Fruit fly (Drosophila melanogaster) whole organism, embryonic: ENCODE data around the gene Dlc90F.

Experiments used
- C15 ChIP-seq: fragments of 200-800 bp; sonication (Bioruptor generic); IDR thresholded peaks from 3 replicates; pipeline ENCODE4 v1.3.6; 2022; ENCODE audit warnings: missing biosample characterization, missing genetic modification characterization
- CG10654 ChIP-seq: fragments of 200-800 bp; sonication (Bioruptor generic); optimal IDR thresholded peaks from 2 replicates; lab custom pipeline; 2016; ENCODE audit warnings: missing biosample characterization, missing genetic modification characterization
- CG11398 ChIP-seq: fragments of 200-800 bp; sonication (Bioruptor generic); optimal IDR thresholded peaks from 2 replicates; lab custom pipeline; 2016; ENCODE audit warnings: missing biosample characterization, missing genetic modification characterization
- CG12155 ChIP-seq: fragments of 200-800 bp; sonication (Bioruptor generic); optimal IDR thresholded peaks from 3 replicates; lab custom pipeline; 2016; ENCODE audit warnings: missing biosample characterization, missing genetic modification characterization
- CG12299 ChIP-seq: fragments of 200-800 bp; sonication (Bioruptor generic); optimal IDR thresholded peaks from 2 replicates; lab custom pipeline; 2018; ENCODE audit warnings: missing biosample characterization, mild to moderate bottlenecking, missing genetic modification characterization
- CG13123 ChIP-seq: fragments of 200-800 bp; sonication (Bioruptor generic); optimal IDR thresholded peaks from 2 replicates; lab custom pipeline; 2016; ENCODE audit warnings: missing biosample characterization, missing genetic modification characterization
- CG13894 ChIP-seq: fragments of 200-800 bp; sonication (Bioruptor generic); optimal IDR thresholded peaks from 3 replicates; lab custom pipeline; 2018; ENCODE audit warnings: missing biosample characterization, mild to moderate bottlenecking, missing genetic modification characterization, moderate library complexity
- CG17186 ChIP-seq: fragments of 200-800 bp; sonication (Bioruptor generic); optimal IDR thresholded peaks from 3 replicates; lab custom pipeline; 2017; ENCODE audit warnings: missing biosample characterization, missing genetic modification reagents, missing genetic modification characterization
- CG17359 ChIP-seq: fragments of 200-800 bp; sonication (Bioruptor generic); optimal IDR thresholded peaks from 3 replicates; lab custom pipeline; 2018; ENCODE audit warnings: missing biosample characterization, mild to moderate bottlenecking, missing genetic modification characterization, moderate library complexity
- CG17829 ChIP-seq: fragments of 200-800 bp; optimal IDR thresholded peaks from 2 replicates; lab custom pipeline; 2019; ENCODE audit warnings: missing biosample characterization, mild to moderate bottlenecking, missing genetic modification characterization, moderate library complexity
- CG18476 ChIP-seq: fragments of 200-800 bp; sonication (Bioruptor generic); optimal IDR thresholded peaks from 2 replicates; lab custom pipeline; 2016; ENCODE audit warnings: missing biosample characterization, mild to moderate bottlenecking, missing genetic modification characterization
- CG18764 ChIP-seq: fragments of 200-800 bp; sonication (Bioruptor generic); optimal IDR thresholded peaks from 3 replicates; lab custom pipeline; 2016; ENCODE audit warnings: missing biosample characterization, missing genetic modification characterization
- CG2712 ChIP-seq: fragments of 200-800 bp; optimal IDR thresholded peaks from 3 replicates; lab custom pipeline; 2019; ENCODE audit warnings: missing biosample characterization, mild to moderate bottlenecking, missing genetic modification characterization, moderate library complexity
- CG2889 ChIP-seq: fragments of 200-800 bp; sonication (Bioruptor generic); IDR thresholded peaks from 3 replicates; pipeline ENCODE4 v1.3.6; 2022; ENCODE audit warnings: missing biosample characterization, missing genetic modification characterization
- CG3065 ChIP-seq: fragments of 200-800 bp; sonication (Bioruptor generic); optimal IDR thresholded peaks from 2 replicates; lab custom pipeline; 2016; ENCODE audit warnings: missing biosample characterization, missing genetic modification characterization
- CG34224 ChIP-seq: fragments of 200-800 bp; sonication (Bioruptor generic); IDR thresholded peaks from 3 replicates; pipeline ENCODE4 v1.3.6; 2022; ENCODE audit warnings: missing biosample characterization, missing genetic modification characterization; ENCODE audit not compliant: partially characterized antibody
- CG43689 ChIP-seq: fragments of 200-800 bp; sonication (Bioruptor generic); IDR thresholded peaks from 2 replicates; pipeline ENCODE4 v1.3.6; 2022; ENCODE audit warnings: missing biosample characterization, missing genetic modification characterization
- CG4404 ChIP-seq: fragments of 200-800 bp; sonication (Bioruptor generic); IDR thresholded peaks from 2 replicates; pipeline ENCODE4 v1.3.6; 2022; ENCODE audit warnings: missing biosample characterization, missing genetic modification characterization
- CG4820 ChIP-seq: fragments of 200-800 bp; sonication (Bioruptor generic); optimal IDR thresholded peaks from 3 replicates; lab custom pipeline; 2016; ENCODE audit warnings: missing biosample characterization, missing genetic modification characterization
- CG7372 ChIP-seq: fragments of 200-800 bp; sonication (Bioruptor generic); IDR thresholded peaks from 2 replicates; pipeline ENCODE4 v1.3.6; 2022; ENCODE audit warnings: missing biosample characterization, missing genetic modification characterization
- CG8359 ChIP-seq: fragments of 200-800 bp; sonication (Bioruptor generic); optimal IDR thresholded peaks from 2 replicates; lab custom pipeline; 2017; ENCODE audit warnings: missing biosample characterization, mild to moderate bottlenecking, missing genetic modification characterization, borderline replicate concordance
- CG8388 ChIP-seq: fragments of 200-800 bp; sonication (Bioruptor generic); optimal IDR thresholded peaks from 2 replicates; lab custom pipeline; 2019; ENCODE audit warnings: missing biosample characterization, mild to moderate bottlenecking, missing genetic modification characterization, moderate library complexity
- CG9437 ChIP-seq: fragments of 200-800 bp; sonication (Bioruptor generic); optimal IDR thresholded peaks from 2 replicates; lab custom pipeline; 2018; ENCODE audit warnings: missing biosample characterization, mild to moderate bottlenecking, missing genetic modification characterization
- CG9797 ChIP-seq: fragments of 200-800 bp; sonication (Bioruptor generic); optimal IDR thresholded peaks from 3 replicates; lab custom pipeline; 2018; ENCODE audit warnings: missing biosample characterization, mild to moderate bottlenecking, missing genetic modification characterization
- Fer1 ChIP-seq: fragments of 200-800 bp; sonication (Bioruptor generic); optimal IDR thresholded peaks from 2 replicates; lab custom pipeline; 2017; ENCODE audit warnings: missing biosample characterization, mild to moderate bottlenecking, missing genetic modification characterization
- HLH3B ChIP-seq: fragments of 200-800 bp; sonication (Bioruptor generic); IDR thresholded peaks from 2 replicates; pipeline ENCODE4 v1.3.6; 2022; ENCODE audit warnings: missing biosample characterization, missing genetic modification characterization
- Hand ChIP-seq: fragments of 200-800 bp; sonication (Bioruptor generic); optimal IDR thresholded peaks from 2 replicates; lab custom pipeline; 2017; ENCODE audit warnings: mild to moderate bottlenecking, missing biosample characterization, missing genetic modification reagents, missing genetic modification characterization
- Hr51 ChIP-seq, 2 experiments: fragments of 200-800 bp; sonication (Bioruptor generic); optimal IDR thresholded peaks; 2 replicates in 1 of 2; 3 replicates in 1 of 2; lab custom pipeline; 2016 to 2018; ENCODE audit warnings: missing biosample characterization in 2 of 2, missing genetic modification characterization in 2 of 2, mild to moderate bottlenecking in 1 of 2, moderate library complexity in 1 of 2
- Mad ChIP-seq: fragments of 200-800 bp; sonication (Bioruptor generic); optimal IDR thresholded peaks from 2 replicates; lab custom pipeline; 2016; ENCODE audit warnings: missing biosample characterization, missing genetic modification characterization
- NK7.1 ChIP-seq: fragments of 200-800 bp; sonication (Bioruptor generic); optimal IDR thresholded peaks from 3 replicates; lab custom pipeline; 2016; ENCODE audit warnings: missing biosample characterization, missing genetic modification characterization
- Nf-YA ChIP-seq: fragments of 200-800 bp; sonication (Bioruptor generic); IDR thresholded peaks from 2 replicates; pipeline ENCODE4 v1.3.6; 2022; ENCODE audit warnings: missing biosample characterization, missing genetic modification characterization
- Rx ChIP-seq: fragments of 200-800 bp; sonication (Bioruptor generic); IDR thresholded peaks from 2 replicates; pipeline ENCODE4 v1.3.6; 2022; ENCODE audit warnings: missing biosample characterization, missing genetic modification characterization
- Sox102F ChIP-seq: fragments of 200-800 bp; sonication (Bioruptor generic); optimal IDR thresholded peaks from 2 replicates; lab custom pipeline; 2018; ENCODE audit warnings: missing biosample characterization, mild to moderate bottlenecking, missing genetic modification characterization, moderate library complexity
- ac ChIP-seq: fragments of 200-800 bp; sonication (Bioruptor generic); optimal IDR thresholded peaks from 3 replicates; lab custom pipeline; 2017; ENCODE audit warnings: missing biosample characterization, mild to moderate bottlenecking, missing genetic modification characterization
- ase ChIP-seq: fragments of 200-800 bp; sonication (Bioruptor generic); IDR thresholded peaks from 3 replicates; pipeline ENCODE4 v1.3.6; 2022; ENCODE audit warnings: missing biosample characterization, missing genetic modification characterization
- bowl ChIP-seq: fragments of 200-800 bp; sonication (Bioruptor generic); IDR thresholded peaks from 2 replicates; pipeline ENCODE4 v1.3.6; 2022; ENCODE audit warnings: missing biosample characterization, missing genetic modification characterization
- cg ChIP-seq: fragments of 200-800 bp; sonication (Bioruptor generic); optimal IDR thresholded peaks from 3 replicates; lab custom pipeline; 2019; ENCODE audit warnings: missing biosample characterization, mild to moderate bottlenecking, missing genetic modification characterization, moderate library complexity
- chm ChIP-seq: fragments of 200-800 bp; sonication (Bioruptor generic); IDR thresholded peaks from 2 replicates; pipeline ENCODE4 v1.3.6; 2022; ENCODE audit warnings: missing biosample characterization, missing genetic modification characterization
- disco-r ChIP-seq: fragments of 200-800 bp; sonication (Bioruptor generic); optimal IDR thresholded peaks from 2 replicates; lab custom pipeline; 2016; ENCODE audit warnings: missing biosample characterization, missing genetic modification characterization
- fd3F ChIP-seq: fragments of 200-800 bp; sonication (Bioruptor generic); optimal IDR thresholded peaks from 2 replicates; lab custom pipeline; 2018; ENCODE audit warnings: missing biosample characterization, mild to moderate bottlenecking, missing genetic modification characterization, moderate library complexity
- gce ChIP-seq: fragments of 200-800 bp; sonication (Bioruptor generic); IDR thresholded peaks from 3 replicates; pipeline ENCODE4 v1.3.6; 2022; ENCODE audit warnings: missing biosample characterization, missing genetic modification characterization
- inv ChIP-seq: fragments of 200-800 bp; sonication (Bioruptor generic); IDR thresholded peaks from 2 replicates; pipeline ENCODE4 v1.3.6; 2022; ENCODE audit warnings: missing biosample characterization, missing genetic modification characterization; ENCODE audit not compliant: partially characterized antibody
- jumu ChIP-seq: fragments of 200-800 bp; sonication (Bioruptor generic); optimal IDR thresholded peaks from 3 replicates; lab custom pipeline; 2016; ENCODE audit warnings: missing biosample characterization, missing genetic modification characterization
- nau ChIP-seq: fragments of 200-800 bp; sonication (Bioruptor generic); optimal IDR thresholded peaks from 3 replicates; lab custom pipeline; 2017; ENCODE audit warnings: missing biosample characterization, mild to moderate bottlenecking, missing genetic modification characterization, missing genetic modification reagents
- row ChIP-seq: fragments of 200-800 bp; sonication (Bioruptor generic); IDR thresholded peaks from 3 replicates; pipeline ENCODE4 v1.3.6; 2022; ENCODE audit warnings: missing biosample characterization, missing genetic modification characterization
- sim ChIP-seq: fragments of 200-800 bp; sonication (Bioruptor generic); IDR thresholded peaks from 2 replicates; pipeline ENCODE4 v1.3.6; 2022; ENCODE audit warnings: missing biosample characterization, missing genetic modification characterization
- ttk ChIP-seq: fragments of 200-800 bp; sonication (Bioruptor generic); IDR thresholded peaks from 2 replicates; pipeline ENCODE4 v2.1.2; 2022; ENCODE audit warnings: missing biosample characterization, missing genetic modification characterization
- unc-4 ChIP-seq: fragments of 200-800 bp; sonication (Bioruptor generic); IDR thresholded peaks from 2 replicates; pipeline ENCODE4 v1.3.6; 2022; ENCODE audit warnings: missing biosample characterization, missing genetic modification characterization; ENCODE audit not compliant: partially characterized antibody
- wdn ChIP-seq: fragments of 200-800 bp; sonication (Bioruptor generic); IDR thresholded peaks from 2 replicates; pipeline ENCODE4 v1.3.6; 2022; ENCODE audit warnings: missing biosample characterization, missing genetic modification characterization
- wek ChIP-seq: fragments of 200-800 bp; sonication (Bioruptor generic); optimal IDR thresholded peaks from 3 replicates; lab custom pipeline; 2018; ENCODE audit warnings: missing biosample characterization, mild to moderate bottlenecking, missing genetic modification characterization, moderate library complexity

Dlc90F gene

dm6 chr3R:18274328-18275098, 24.5 kb upstream of the Dlc90F start, which contains the start of the genes Vps39 and eIF1A (continued):
- TF ChIP-seq CG9437 (GFP tag; lab: Kevin White, UChicago) = no peak
- TF ChIP-seq Hand = peak; percentile 14
- peak in 1 of 2 experiments; percentile 33 for TF ChIP-seq Hr51 (GFP tag; optimal IDR thresholded peaks at IDR 0.05; lab: Kevin White, UChicago)
- no peak for TF ChIP-seq Sox102F (GFP tag; lab: Kevin White, UChicago)
- TF ChIP-seq Rx (GFP tag; lab: Robert Waterston, UW) = no peak
- TF ChIP-seq jumu = no peak
- TF ChIP-seq CG3065 (GFP tag; lab: Kevin White, UChicago) = no peak
- TF ChIP-seq CG17359 (tag; lab: Kevin White, UChicago) = no peak
- TF ChIP-seq ttk = no peak
- no peak for TF ChIP-seq C15 (GFP tag; lab: Robert Waterston, UW)
- peak; percentile 53; the same call in 1 of the 2 replicates for TF ChIP-seq CG7372 (GFP tag; lab: Robert Waterston, UW)
- TF ChIP-seq CG10654 (GFP tag; lab: Kevin White, UChicago) = no peak
- no peak for TF ChIP-seq CG11398 (GFP tag; lab: Kevin White, UChicago)
- TF ChIP-seq CG8388 (GFP tag; lab: Kevin White, UChicago) = peak; percentile 24
- TF ChIP-seq CG13123 = peak; percentile 44
- peak; percentile 13 for TF ChIP-seq CG18476 (GFP tag; lab: Kevin White, UChicago)
- TF ChIP-seq CG12299 = no peak
- TF ChIP-seq fd3F (GFP tag; lab: Kevin White, UChicago) = peak; percentile 27
- no peak for TF ChIP-seq CG2889 (GFP tag; lab: Robert Waterston, UW)
- no peak for TF ChIP-seq disco-r (GFP tag; lab: Kevin White, UChicago)
- TF ChIP-seq CG12155 = peak; percentile 1
- TF ChIP-seq CG34224 (GFP tag; lab: Robert Waterston, UW) = peak; percentile 93
- TF ChIP-seq CG13894 (tag; lab: Kevin White, UChicago) = no peak
- no peak for TF ChIP-seq bowl (GFP tag; lab: Robert Waterston, UW)
- TF ChIP-seq wek = peak; percentile 98
- no peak; the same call in 1 of the 2 replicates for TF ChIP-seq HLH3B (GFP tag; lab: Robert Waterston, UW)
- no peak for TF ChIP-seq gce (GFP tag; lab: Robert Waterston, UW)
- TF ChIP-seq chm (GFP tag; lab: Robert Waterston, UW) = no peak
- TF ChIP-seq NK7.1 (GFP tag; lab: Kevin White, UChicago) = no peak
- TF ChIP-seq unc-4 (GFP tag; lab: Robert Waterston, UW) = peak; percentile 91
- TF ChIP-seq CG18764 (GFP tag; lab: Kevin White, UChicago) = no peak
- peak; percentile 19; the same call in 1 of the 2 replicates for TF ChIP-seq wdn (GFP tag; lab: Robert Waterston, UW)
- TF ChIP-seq CG43689 (GFP tag; lab: Robert Waterston, UW) = no peak
- no peak for TF ChIP-seq ac (GFP tag; lab: Kevin White, UChicago)
- TF ChIP-seq ase (GFP tag; lab: Robert Waterston, UW) = no peak
- TF ChIP-seq CG9797 (GFP tag; lab: Kevin White, UChicago) = peak; percentile 19
- TF ChIP-seq sim (GFP tag; lab: Robert Waterston, UW) = no peak
- no peak for TF ChIP-seq cg
- peak; percentile 81 for TF ChIP-seq row (GFP tag; lab: Robert Waterston, UW)
- TF ChIP-seq CG17186 (GFP tag; lab: Kevin White, UChicago) = no peak
- peak; percentile 42 for TF ChIP-seq Mad
- TF ChIP-seq CG4820 (GFP tag; lab: Kevin White, UChicago) = no peak
- no peak for TF ChIP-seq nau
- no peak for TF ChIP-seq CG8359 (GFP tag; lab: Kevin White, UChicago)
- no peak; the same call in 1 of the 2 replicates for TF ChIP-seq CG4404 (GFP tag; lab: Robert Waterston, UW)
- no peak for TF ChIP-seq Nf-YA (GFP tag; lab: Robert Waterston, UW)
- TF ChIP-seq Fer1 (GFP tag; lab: Kevin White, UChicago) = no peak
- TF ChIP-seq CG2712 = peak; percentile 67
- TF ChIP-seq CG17829 = peak; percentile 57
- TF ChIP-seq inv (GFP tag; lab: Robert Waterston, UW) = peak; percentile 86
